Fruit fly (Drosophila melanogaster) whole organism, embryonic: ENCODE results near the gene CG12310.

Experiments used
- Aef1 ChIP-seq: fragments of 200-800 bp; sonication (Bioruptor generic); IDR thresholded peaks from 3 replicates; pipeline ENCODE4 v1.3.6; 2022; ENCODE audit warnings: missing biosample characterization, missing genetic modification characterization
- B-H2 ChIP-seq: fragments of 200-800 bp; sonication (Bioruptor generic); optimal IDR thresholded peaks from 2 replicates; lab custom pipeline; 2018; ENCODE audit warnings: missing biosample characterization, mild to moderate bottlenecking, missing genetic modification characterization
- CG10209 ChIP-seq: fragments of 200-800 bp; sonication (Bioruptor generic); optimal IDR thresholded peaks from 3 replicates; lab custom pipeline; 2017; ENCODE audit warnings: missing biosample characterization, mild to moderate bottlenecking, missing genetic modification characterization, missing genetic modification reagents
- CG11504 ChIP-seq: fragments of 200-800 bp; sonication (Bioruptor generic); optimal IDR thresholded peaks from 3 replicates; lab custom pipeline; 2019; ENCODE audit warnings: missing biosample characterization, mild to moderate bottlenecking, missing genetic modification characterization, moderate library complexity
- CG12219 ChIP-seq: fragments of 200-800 bp; sonication (Bioruptor generic); optimal IDR thresholded peaks from 3 replicates; lab custom pipeline; 2018; ENCODE audit warnings: missing biosample characterization, mild to moderate bottlenecking, missing genetic modification characterization
- CG14014 ChIP-seq: fragments of 200-800 bp; sonication (Bioruptor generic); IDR thresholded peaks from 2 replicates; pipeline ENCODE4 v1.3.6; 2022; ENCODE audit warnings: missing biosample characterization, missing genetic modification characterization
- CG14667 ChIP-seq: fragments of 200-800 bp; sonication (Bioruptor generic); IDR thresholded peaks from 2 replicates; pipeline ENCODE4 v1.3.6; 2022; ENCODE audit warnings: missing biosample characterization, missing genetic modification characterization
- CG14710 ChIP-seq: fragments of 200-800 bp; sonication (Bioruptor generic); optimal IDR thresholded peaks from 3 replicates; lab custom pipeline; 2019; ENCODE audit warnings: missing biosample characterization, mild to moderate bottlenecking, missing genetic modification characterization, moderate library complexity
- CG14965 ChIP-seq: fragments of 200-800 bp; sonication (Bioruptor generic); optimal IDR thresholded peaks from 2 replicates; lab custom pipeline; 2016; ENCODE audit warnings: missing biosample characterization, missing genetic modification characterization, borderline replicate concordance
- CG15514 ChIP-seq: fragments of 200-800 bp; sonication (Bioruptor generic); optimal IDR thresholded peaks from 3 replicates; lab custom pipeline; 2017; ENCODE audit warnings: missing biosample characterization, missing genetic modification characterization, mild to moderate bottlenecking, moderate library complexity, missing genetic modification reagents
- CG18011 ChIP-seq: fragments of 200-800 bp; sonication (Bioruptor generic); optimal IDR thresholded peaks from 2 replicates; lab custom pipeline; 2017; ENCODE audit warnings: missing biosample characterization, missing genetic modification characterization, mild to moderate bottlenecking, moderate library complexity, missing genotype
- CG2712 ChIP-seq: fragments of 200-800 bp; optimal IDR thresholded peaks from 3 replicates; lab custom pipeline; 2019; ENCODE audit warnings: missing biosample characterization, mild to moderate bottlenecking, missing genetic modification characterization, moderate library complexity
- CG3838 ChIP-seq: fragments of 200-800 bp; sonication (Bioruptor generic); optimal IDR thresholded peaks from 3 replicates; lab custom pipeline; 2016; ENCODE audit warnings: missing biosample characterization, missing genetic modification characterization
- CG4360 ChIP-seq: fragments of 200-800 bp; sonication (Bioruptor generic); IDR thresholded peaks from 2 replicates; pipeline ENCODE4 v1.3.6; 2022; ENCODE audit warnings: missing biosample characterization, missing genetic modification characterization
- CG4404 ChIP-seq: fragments of 200-800 bp; sonication (Bioruptor generic); IDR thresholded peaks from 2 replicates; pipeline ENCODE4 v1.3.6; 2022; ENCODE audit warnings: missing biosample characterization, missing genetic modification characterization
- CG4820 ChIP-seq: fragments of 200-800 bp; sonication (Bioruptor generic); optimal IDR thresholded peaks from 3 replicates; lab custom pipeline; 2016; ENCODE audit warnings: missing biosample characterization, missing genetic modification characterization
- CG7271 ChIP-seq: fragments of 200-800 bp; sonication (Bioruptor generic); optimal IDR thresholded peaks from 2 replicates; lab custom pipeline; 2018; ENCODE audit warnings: missing biosample characterization, mild to moderate bottlenecking, missing genetic modification characterization, moderate library complexity
- CG7357 ChIP-seq: fragments of 200-800 bp; sonication (Bioruptor generic); IDR thresholded peaks from 3 replicates; pipeline ENCODE4 v1.3.6; 2022; ENCODE audit warnings: missing biosample characterization, missing genetic modification characterization
- CG7372 ChIP-seq: fragments of 200-800 bp; sonication (Bioruptor generic); IDR thresholded peaks from 2 replicates; pipeline ENCODE4 v1.3.6; 2022; ENCODE audit warnings: missing biosample characterization, missing genetic modification characterization
- CG8478 ChIP-seq: fragments of >200 bp; optimal IDR thresholded peaks from 2 replicates; lab custom pipeline; 2018
- CG8924 ChIP-seq: fragments of 200-800 bp; optimal IDR thresholded peaks from 3 replicates; lab custom pipeline; 2019; ENCODE audit warnings: missing biosample characterization, mild to moderate bottlenecking, missing genetic modification characterization, moderate library complexity
- D ChIP-seq, 2 experiments: fragments of 200-800 bp in 1 of 2; fragments of >200 bp in 1 of 2; sonication (Bioruptor generic) in 1 of 2; optimal IDR thresholded peaks; 2 replicates in 1 of 2; 3 replicates in 1 of 2; lab custom pipeline; 2017; ENCODE audit warnings: mild to moderate bottlenecking in 1 of 2, missing biosample characterization in 1 of 2, missing genetic modification characterization in 1 of 2, missing genetic modification reagents in 1 of 2
- Dad ChIP-seq: fragments of 200-800 bp; sonication (Bioruptor generic); optimal IDR thresholded peaks from 3 replicates; lab custom pipeline; 2016; ENCODE audit warnings: missing biosample characterization, missing genetic modification characterization
- Dfd ChIP-seq, 2 experiments: fragments of >200 bp; optimal IDR thresholded peaks; 2 replicates each; lab custom pipeline; 2017; ENCODE audit warnings: missing biosample characterization in 2 of 2, missing genetic modification characterization in 2 of 2
- E2f2 ChIP-seq: fragments of 200-800 bp; sonication (Bioruptor generic); IDR thresholded peaks from 2 replicates; pipeline ENCODE4 v1.3.6; 2022; ENCODE audit warnings: missing biosample characterization, missing genetic modification characterization
- ERR ChIP-seq: fragments of 200-800 bp; sonication (Bioruptor generic); optimal IDR thresholded peaks from 2 replicates; lab custom pipeline; 2016; ENCODE audit warnings: missing biosample characterization, missing genetic modification characterization
- Lpt ChIP-seq: fragments of >200 bp; optimal IDR thresholded peaks from 2 replicates; lab custom pipeline; 2018; ENCODE audit warnings: missing biosample characterization, missing genetic modification characterization
- Mad ChIP-seq: fragments of 200-800 bp; sonication (Bioruptor generic); optimal IDR thresholded peaks from 2 replicates; lab custom pipeline; 2016; ENCODE audit warnings: missing biosample characterization, missing genetic modification characterization
- Max ChIP-seq: fragments of 200-800 bp; sonication (Bioruptor generic); optimal IDR thresholded peaks from 2 replicates; lab custom pipeline; 2016; ENCODE audit warnings: missing biosample characterization, mild to moderate bottlenecking, missing genetic modification characterization
- NC2α ChIP-seq: fragments of 200-800 bp; sonication (Bioruptor generic); optimal IDR thresholded peaks from 2 replicates; lab custom pipeline; 2016; ENCODE audit warnings: missing biosample characterization, missing genetic modification characterization
- Rx ChIP-seq: fragments of 200-800 bp; sonication (Bioruptor generic); IDR thresholded peaks from 2 replicates; pipeline ENCODE4 v1.3.6; 2022; ENCODE audit warnings: missing biosample characterization, missing genetic modification characterization
- Sox102F ChIP-seq: fragments of 200-800 bp; sonication (Bioruptor generic); optimal IDR thresholded peaks from 2 replicates; lab custom pipeline; 2018; ENCODE audit warnings: missing biosample characterization, mild to moderate bottlenecking, missing genetic modification characterization, moderate library complexity
- YL-1 ChIP-seq: fragments of 200-800 bp; sonication (Bioruptor generic); optimal IDR thresholded peaks from 3 replicates; lab custom pipeline; 2017; ENCODE audit warnings: missing biosample characterization, mild to moderate bottlenecking, missing genetic modification characterization
- bowl ChIP-seq: fragments of 200-800 bp; sonication (Bioruptor generic); IDR thresholded peaks from 2 replicates; pipeline ENCODE4 v1.3.6; 2022; ENCODE audit warnings: missing biosample characterization, missing genetic modification characterization
- btn ChIP-seq: fragments of 200-800 bp; sonication (Bioruptor generic); optimal IDR thresholded peaks from 2 replicates; lab custom pipeline; 2016; ENCODE audit warnings: missing biosample characterization, missing genetic modification characterization
- cas ChIP-seq: fragments of 200-800 bp; sonication (Bioruptor generic); IDR thresholded peaks from 2 replicates; pipeline ENCODE4 v1.3.6; 2022; ENCODE audit warnings: missing biosample characterization, missing genetic modification characterization
- cg ChIP-seq: fragments of 200-800 bp; sonication (Bioruptor generic); optimal IDR thresholded peaks from 3 replicates; lab custom pipeline; 2019; ENCODE audit warnings: missing biosample characterization, mild to moderate bottlenecking, missing genetic modification characterization, moderate library complexity
- lbe ChIP-seq: fragments of 200-800 bp; sonication (Bioruptor generic); optimal IDR thresholded peaks from 2 replicates; lab custom pipeline; 2016; ENCODE audit warnings: missing biosample characterization, mild to moderate bottlenecking, missing genetic modification characterization
- nerfin-2 ChIP-seq: fragments of 200-800 bp; sonication (Bioruptor generic); IDR thresholded peaks from 2 replicates; pipeline ENCODE4 v1.3.6; 2022; ENCODE audit warnings: missing biosample characterization, missing genetic modification characterization; ENCODE audit not compliant: partially characterized antibody
- nmo ChIP-seq: fragments of 200-800 bp; sonication (Bioruptor generic); optimal IDR thresholded peaks from 2 replicates; lab custom pipeline; 2018; ENCODE audit warnings: missing biosample characterization, mild to moderate bottlenecking, missing genetic modification characterization, moderate library complexity
- oc ChIP-seq: fragments of 200-800 bp; sonication (Bioruptor generic); optimal IDR thresholded peaks from 2 replicates; lab custom pipeline; 2018; ENCODE audit warnings: missing biosample characterization, mild to moderate bottlenecking, missing genetic modification characterization, moderate library complexity
- ranshi ChIP-seq: fragments of 200-800 bp; sonication (Bioruptor generic); IDR thresholded peaks from 2 replicates; pipeline ENCODE4 v1.3.6; 2022; ENCODE audit warnings: missing biosample characterization, missing genetic modification characterization
- rib ChIP-seq: fragments of 200-800 bp; sonication (Bioruptor generic); IDR thresholded peaks from 2 replicates; pipeline ENCODE4 v1.3.6; 2022; ENCODE audit warnings: missing biosample characterization, missing genetic modification characterization
- sna ChIP-seq: fragments of 200-800 bp; sonication (Bioruptor generic); IDR thresholded peaks from 2 replicates; pipeline ENCODE4 v1.3.6; 2022; ENCODE audit warnings: missing biosample characterization, missing genetic modification characterization; ENCODE audit not compliant: partially characterized antibody
- ssp ChIP-seq: fragments of 200-800 bp; sonication (Bioruptor generic); IDR thresholded peaks from 2 replicates; pipeline ENCODE4 v1.3.6; 2022; ENCODE audit warnings: missing biosample characterization, missing genetic modification characterization
- tgo ChIP-seq: fragments of 200-800 bp; sonication (Bioruptor generic); IDR thresholded peaks from 3 replicates; pipeline ENCODE4 v1.3.6; 2022; ENCODE audit warnings: missing biosample characterization, missing genetic modification characterization
- tna ChIP-seq: fragments of 200-800 bp; sonication (Bioruptor generic); IDR thresholded peaks from 2 replicates; pipeline ENCODE4 v1.3.6; 2022; ENCODE audit warnings: missing biosample characterization, missing genetic modification characterization; ENCODE audit not compliant: partially characterized antibody
- zen ChIP-seq: fragments of 200-800 bp; sonication (Bioruptor generic); optimal IDR thresholded peaks from 3 replicates; lab custom pipeline; 2018; ENCODE audit warnings: missing biosample characterization, mild to moderate bottlenecking, missing genetic modification characterization, moderate library complexity

CG12310 gene

DNA sequence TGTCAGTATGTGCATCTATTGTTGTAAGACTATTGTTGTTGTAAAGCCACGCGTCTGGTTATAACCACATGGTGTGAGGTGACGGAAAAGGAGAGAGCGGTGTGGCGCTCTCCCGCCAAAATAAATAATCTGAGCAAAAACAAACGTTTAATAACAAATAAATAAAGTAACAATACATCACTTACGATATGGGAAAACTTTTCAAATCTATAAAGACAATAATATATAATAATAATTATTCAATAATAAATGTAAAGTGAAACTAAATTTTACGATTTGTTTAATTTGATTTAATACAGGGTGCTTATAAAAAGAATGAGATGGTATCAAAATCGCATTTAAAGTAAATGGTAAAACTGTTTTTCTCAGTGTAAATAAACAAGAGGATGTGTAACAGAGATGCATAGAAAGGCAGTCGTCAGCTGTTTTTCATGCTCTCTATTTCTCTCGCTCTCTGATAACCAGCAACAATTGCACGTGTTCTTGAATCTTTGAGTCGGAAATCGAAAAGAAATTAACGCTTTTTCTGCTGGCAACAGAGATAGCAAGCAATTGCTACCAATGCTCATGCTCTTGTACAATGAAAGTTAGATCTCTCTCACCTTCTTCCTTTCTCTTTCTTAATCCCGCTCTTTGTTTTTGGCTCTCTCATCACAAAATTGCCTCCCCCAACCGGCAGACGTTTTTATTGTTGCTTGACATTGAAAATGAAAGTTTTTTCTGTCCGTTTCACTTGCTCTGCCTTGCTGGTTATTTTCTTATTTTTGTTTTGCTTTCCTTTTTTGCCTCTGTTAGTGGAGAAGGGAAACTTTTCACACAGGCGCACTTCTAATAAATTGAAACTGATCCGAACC lies 48.3 kb upstream of the CG12310 start (continued):
- TF ChIP-seq ERR (no peak), CG4360 (peak; percentile 83), rib (GFP tag; lab: Robert Waterston, UW) (no peak; the same call in 1 of the 2 replicates), nerfin-2 (GFP tag; lab: Robert Waterston, UW) (no peak), D (optimal IDR thresholded peaks at IDR 0.05; lab: Kevin White, UChicago) (no peak), D (GFP tag; optimal IDR thresholded peaks at IDR 0.05; lab: Kevin White, UChicago) (peak; percentile 93), nmo (GFP tag; lab: Kevin White, UChicago) (peak; percentile 85), YL-1 (no peak), NC2α (no peak), Dfd (GFP tag; optimal IDR thresholded peaks at IDR 0.05; lab: Kevin White, UChicago) (no peak), CG12219 (GFP tag; lab: Kevin White, UChicago) (peak; percentile 54), Max (GFP tag; lab: Kevin White, UChicago) (peak; percentile 80), ssp (GFP tag; lab: Robert Waterston, UW) (peak; percentile 60), E2f2 (GFP tag; lab: Robert Waterston, UW) (peak; percentile 51; the same call in 1 of the 2 replicates), CG7372 (peak; percentile 67; the same call in 1 of the 2 replicates), Rx (peak; percentile 31), ranshi (GFP tag; lab: Robert Waterston, UW) (peak; percentile 89; the same call in 1 of the 2 replicates), tgo (GFP tag; lab: Robert Waterston, UW) (peak; percentile 90), B-H2 (no peak), cg (no peak), Lpt (GFP tag; lab: Kevin White, UChicago) (no peak), tna (GFP tag; lab: Robert Waterston, UW) (no peak), lbe (GFP tag; lab: Kevin White, UChicago) (peak; percentile 72), CG15514 (peak; percentile 82), oc (tag; lab: Kevin White, UChicago) (peak; percentile 72), CG4404 (GFP tag; lab: Robert Waterston, UW) (peak; percentile 37), CG10209 (GFP tag; lab: Kevin White, UChicago) (peak; percentile 74), bowl (GFP tag; lab: Robert Waterston, UW) (no peak), zen (tag; lab: Kevin White, UChicago) (peak; percentile 89), Dad (GFP tag; lab: Kevin White, UChicago) (no peak), CG11504 (tag; lab: Kevin White, UChicago) (peak; percentile 91), CG3838 (GFP tag; lab: Kevin White, UChicago) (no peak), Sox102F (GFP tag; lab: Kevin White, UChicago) (peak; percentile 85), Aef1 (GFP tag; lab: Robert Waterston, UW) (no peak; the same call in 1 of the 3 replicates), CG8478 (lab: Kevin White, UChicago) (no peak), CG14667 (GFP tag; lab: Robert Waterston, UW) (peak; percentile 76; the same call in 1 of the 2 replicates), CG14710 (tag; lab: Kevin White, UChicago) (peak; percentile 97), btn (GFP tag; lab: Kevin White, UChicago) (no peak), CG2712 (tag; lab: Kevin White, UChicago) (peak; percentile 97), CG8924 (tag; lab: Kevin White, UChicago) (peak; percentile 96), Mad (GFP tag; lab: Kevin White, UChicago) (no peak), CG7271 (peak; percentile 93), sna (GFP tag; lab: Robert Waterston, UW) (peak; percentile 34), cas (GFP tag; lab: Robert Waterston, UW) (peak; percentile 43; the same call in 1 of the 2 replicates), CG14014 (GFP tag; lab: Robert Waterston, UW) (peak; percentile 70; the same call in 1 of the 2 replicates), CG7357 (peak; percentile 76), CG14965 (GFP tag; lab: Kevin White, UChicago) (peak; percentile 5), CG18011 (no peak), CG4820 (GFP tag; lab: Kevin White, UChicago) (peak; percentile 87)
